Worm (Caenorhabditis elegans): Measurements from ENCODE around the gene top-2.

- TF ChIP-seq tra-4 (tag; optimal IDR thresholded peaks at IDR 0.05), result no peak
- TF ChIP-seq aly-1 (tag; optimal IDR thresholded peaks at IDR 0.05), result no peak
- no peak for TF ChIP-seq ets-7 (tag; optimal IDR thresholded peaks at IDR 0.05)
- TF ChIP-seq ama-1 (optimal IDR thresholded peaks at IDR 0.05), result no peak
- no peak for TF ChIP-seq hmbx-1 (tag; optimal IDR thresholded peaks at IDR 0.05)
- TF ChIP-seq tbx-37 (GFP tag; conservative IDR thresholded peaks at IDR 0.05), result no peak
These were observed 33.3 kb upstream of the top-2 start for ce11 chrII:11841653-11842052.
